Worm (Caenorhabditis elegans): ENCODE results near the gene grd-10.

DNA sequence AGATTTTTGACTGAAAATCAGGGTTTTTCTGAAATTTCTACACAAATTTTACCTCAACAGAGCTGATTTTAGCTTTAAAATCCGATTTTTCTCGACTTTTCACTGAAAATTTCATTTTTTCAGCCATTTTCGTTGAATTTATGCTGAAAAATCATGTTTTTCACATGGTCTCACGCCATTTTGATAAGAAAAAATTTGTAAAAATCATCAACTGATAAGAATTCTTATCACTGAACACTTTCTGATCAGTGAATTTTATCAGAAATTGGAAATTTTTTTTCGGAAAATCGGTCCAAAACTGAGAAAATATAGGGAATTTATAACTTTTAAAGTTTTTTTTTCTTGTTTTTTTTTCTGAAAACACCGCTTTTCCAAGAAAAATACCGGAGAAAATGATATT, 39.9 kb upstream of the grd-10 start:
- no peak for TF ChIP-seq fos-1 (tag; optimal IDR thresholded peaks at IDR 0.05)
- TF ChIP-seq ZK337.2 (GFP tag; IDR thresholded peaks at IDR 0.05), result no peak
- no peak for TF ChIP-seq ZK546.5 (tag; optimal IDR thresholded peaks at IDR 0.05)
- no peak for TF ChIP-seq snpc-4 (tag; optimal IDR thresholded peaks at IDR 0.05)
- TF ChIP-seq daf-12 (tag; optimal IDR thresholded peaks at IDR 0.05), result no peak
- no peak for TF ChIP-seq lin-15B (tag; optimal IDR thresholded peaks at IDR 0.05)
